Fruit fly (Drosophila melanogaster) whole organism, embryonic: ENCODE results near the gene fusl.
A peak's percentile ranks its signal among the peaks of the same experiment; 100 is the strongest.

Source experiments
- Ada2b ChIP-seq: fragments of 200-800 bp; sonication (Bioruptor generic); IDR thresholded peaks from 2 replicates; pipeline ENCODE4 v1.3.6; 2022; ENCODE audit warnings: missing biosample characterization, missing genetic modification characterization
- CG10209 ChIP-seq: fragments of 200-800 bp; sonication (Bioruptor generic); optimal IDR thresholded peaks from 3 replicates; lab custom pipeline; 2017; ENCODE audit warnings: missing biosample characterization, mild to moderate bottlenecking, missing genetic modification characterization, missing genetic modification reagents
- CG10366 ChIP-seq: fragments of 200-800 bp; sonication (Bioruptor generic); IDR thresholded peaks from 2 replicates; pipeline ENCODE4 v1.3.6; 2022; ENCODE audit warnings: missing biosample characterization, missing genetic modification characterization
- CG10462 ChIP-seq: fragments of 200-800 bp; sonication (Bioruptor generic); optimal IDR thresholded peaks from 2 replicates; lab custom pipeline; 2016; ENCODE audit warnings: missing biosample characterization, missing genetic modification characterization
- CG10543 ChIP-seq: fragments of 200-800 bp; sonication (Bioruptor generic); optimal IDR thresholded peaks from 3 replicates; lab custom pipeline; 2017; ENCODE audit warnings: missing biosample characterization, mild to moderate bottlenecking, missing genetic modification characterization, moderate library complexity
- CG10979 ChIP-seq: fragments of 200-800 bp; sonication (Bioruptor generic); optimal IDR thresholded peaks from 2 replicates; lab custom pipeline; 2018; ENCODE audit warnings: missing biosample characterization, mild to moderate bottlenecking, missing genetic modification characterization, moderate library complexity
- CG11398 ChIP-seq: fragments of 200-800 bp; sonication (Bioruptor generic); optimal IDR thresholded peaks from 2 replicates; lab custom pipeline; 2016; ENCODE audit warnings: missing biosample characterization, missing genetic modification characterization
- CG12236 ChIP-seq: fragments of 200-800 bp; sonication (Bioruptor generic); optimal IDR thresholded peaks from 2 replicates; lab custom pipeline; 2016; ENCODE audit warnings: missing biosample characterization, missing genetic modification characterization
- CG13287 ChIP-seq: fragments of 200-800 bp; sonication (Bioruptor generic); IDR thresholded peaks from 2 replicates; pipeline ENCODE4 v1.3.6; 2022; ENCODE audit warnings: missing biosample characterization, missing genetic modification characterization; ENCODE audit not compliant: partially characterized antibody
- CG14965 ChIP-seq: fragments of 200-800 bp; sonication (Bioruptor generic); optimal IDR thresholded peaks from 2 replicates; lab custom pipeline; 2016; ENCODE audit warnings: missing biosample characterization, missing genetic modification characterization, borderline replicate concordance
- CG15269 ChIP-seq: fragments of 200-800 bp; sonication (Bioruptor generic); optimal IDR thresholded peaks from 2 replicates; lab custom pipeline; 2018; ENCODE audit warnings: missing biosample characterization, mild to moderate bottlenecking, missing genetic modification characterization, moderate library complexity
- CG1603 ChIP-seq: fragments of 200-800 bp; sonication (Bioruptor generic); optimal IDR thresholded peaks from 2 replicates; lab custom pipeline; 2019; ENCODE audit warnings: missing biosample characterization, mild to moderate bottlenecking, missing genetic modification characterization, moderate library complexity
- CG17385 ChIP-seq: fragments of 200-800 bp; sonication (Bioruptor generic); optimal IDR thresholded peaks from 3 replicates; lab custom pipeline; 2018; ENCODE audit warnings: missing biosample characterization, mild to moderate bottlenecking, missing genetic modification characterization
- CG18262 ChIP-seq: fragments of 200-800 bp; optimal IDR thresholded peaks from 3 replicates; lab custom pipeline; 2019; ENCODE audit warnings: missing biosample characterization, mild to moderate bottlenecking, missing genetic modification characterization, moderate library complexity
- CG18619 ChIP-seq: fragments of 200-800 bp; sonication (Bioruptor generic); optimal IDR thresholded peaks from 3 replicates; lab custom pipeline; 2017; ENCODE audit warnings: missing biosample characterization, mild to moderate bottlenecking, missing genetic modification characterization
- CG2889 ChIP-seq: fragments of 200-800 bp; sonication (Bioruptor generic); IDR thresholded peaks from 3 replicates; pipeline ENCODE4 v1.3.6; 2022; ENCODE audit warnings: missing biosample characterization, missing genetic modification characterization
- CG30020 ChIP-seq: fragments of 200-800 bp; optimal IDR thresholded peaks from 2 replicates; lab custom pipeline; 2019; ENCODE audit warnings: missing biosample characterization, mild to moderate bottlenecking, missing genetic modification characterization, moderate library complexity
- CG3065 ChIP-seq: fragments of 200-800 bp; sonication (Bioruptor generic); optimal IDR thresholded peaks from 2 replicates; lab custom pipeline; 2016; ENCODE audit warnings: missing biosample characterization, missing genetic modification characterization
- CG31365 ChIP-seq: fragments of 200-800 bp; sonication (Bioruptor generic); optimal IDR thresholded peaks from 2 replicates; lab custom pipeline; 2018; ENCODE audit warnings: missing biosample characterization, mild to moderate bottlenecking, missing genetic modification characterization
- CG3995 ChIP-seq: fragments of 200-800 bp; sonication (Bioruptor generic); optimal IDR thresholded peaks from 3 replicates; lab custom pipeline; 2016; ENCODE audit warnings: missing biosample characterization, missing genetic modification characterization
- CG4404 ChIP-seq: fragments of 200-800 bp; sonication (Bioruptor generic); IDR thresholded peaks from 2 replicates; pipeline ENCODE4 v1.3.6; 2022; ENCODE audit warnings: missing biosample characterization, missing genetic modification characterization
- CG6175 ChIP-seq: fragments of 200-800 bp; sonication (Bioruptor generic); IDR thresholded peaks from 3 replicates; pipeline ENCODE4 v1.3.6; 2022; ENCODE audit warnings: missing biosample characterization, missing genetic modification characterization
- CG7372 ChIP-seq: fragments of 200-800 bp; sonication (Bioruptor generic); IDR thresholded peaks from 2 replicates; pipeline ENCODE4 v1.3.6; 2022; ENCODE audit warnings: missing biosample characterization, missing genetic modification characterization
- CG7839 ChIP-seq: fragments of 200-800 bp; sonication (Bioruptor generic); optimal IDR thresholded peaks from 3 replicates; lab custom pipeline; 2018; ENCODE audit warnings: missing biosample characterization, mild to moderate bottlenecking, missing genetic modification characterization, moderate library complexity
- CG7963 ChIP-seq: fragments of 200-800 bp; sonication (Bioruptor generic); IDR thresholded peaks from 3 replicates; pipeline ENCODE4 v1.3.6; 2022; ENCODE audit warnings: missing biosample characterization, missing genetic modification characterization; ENCODE audit not compliant: partially characterized antibody
- Dp ChIP-seq: fragments of 200-800 bp; sonication (Bioruptor generic); optimal IDR thresholded peaks from 2 replicates; lab custom pipeline; 2018; ENCODE audit warnings: missing biosample characterization, mild to moderate bottlenecking, missing genetic modification characterization, moderate library complexity
- HLHmδ ChIP-seq: fragments of 200-800 bp; sonication (Bioruptor generic); optimal IDR thresholded peaks from 2 replicates; lab custom pipeline; 2018; ENCODE audit warnings: missing biosample characterization, mild to moderate bottlenecking, missing genetic modification characterization, moderate library complexity
- Jarid2 ChIP-seq: fragments of 200-800 bp; sonication (Bioruptor generic); optimal IDR thresholded peaks from 3 replicates; lab custom pipeline; 2017; ENCODE audit warnings: mild to moderate bottlenecking, missing biosample characterization, missing genetic modification reagents, missing genetic modification characterization
- NfI ChIP-seq: fragments of 200-800 bp; sonication (Bioruptor generic); optimal IDR thresholded peaks from 3 replicates; lab custom pipeline; 2018; ENCODE audit warnings: missing biosample characterization, mild to moderate bottlenecking, missing genetic modification characterization, moderate library complexity
- Oli ChIP-seq: fragments of 200-800 bp; sonication (Bioruptor generic); optimal IDR thresholded peaks from 2 replicates; lab custom pipeline; 2018; ENCODE audit warnings: missing biosample characterization, mild to moderate bottlenecking, missing genetic modification characterization, moderate library complexity
- Ptx1 ChIP-seq: fragments of 200-800 bp; sonication (Bioruptor generic); IDR thresholded peaks from 2 replicates; pipeline ENCODE4 v1.3.6; 2022; ENCODE audit warnings: missing biosample characterization, missing genetic modification characterization
- Scr ChIP-seq: fragments of 200-800 bp; sonication (Bioruptor generic); IDR thresholded peaks from 2 replicates; pipeline ENCODE4 v1.3.6; 2022; ENCODE audit warnings: missing biosample characterization, missing genetic modification characterization; ENCODE audit not compliant: partially characterized antibody
- Xbp1 ChIP-seq: fragments of 200-800 bp; sonication (Bioruptor generic); optimal IDR thresholded peaks from 3 replicates; lab custom pipeline; 2016; ENCODE audit warnings: missing biosample characterization, mild to moderate bottlenecking, missing genetic modification characterization
- bowl ChIP-seq: fragments of 200-800 bp; sonication (Bioruptor generic); IDR thresholded peaks from 2 replicates; pipeline ENCODE4 v1.3.6; 2022; ENCODE audit warnings: missing biosample characterization, missing genetic modification characterization
- chm ChIP-seq: fragments of 200-800 bp; sonication (Bioruptor generic); IDR thresholded peaks from 2 replicates; pipeline ENCODE4 v1.3.6; 2022; ENCODE audit warnings: missing biosample characterization, missing genetic modification characterization
- dpn ChIP-seq, 2 experiments: fragments of 200-800 bp; sonication (Bioruptor generic); optimal IDR thresholded peaks; 3 replicates each; lab custom pipeline; 2016; ENCODE audit warnings: missing biosample characterization in 2 of 2, missing genetic modification characterization in 2 of 2
- ind ChIP-seq: fragments of 200-800 bp; sonication (Bioruptor generic); optimal IDR thresholded peaks from 3 replicates; lab custom pipeline; 2016; ENCODE audit warnings: missing biosample characterization, missing genetic modification characterization
- inv ChIP-seq: fragments of 200-800 bp; sonication (Bioruptor generic); IDR thresholded peaks from 2 replicates; pipeline ENCODE4 v1.3.6; 2022; ENCODE audit warnings: missing biosample characterization, missing genetic modification characterization; ENCODE audit not compliant: partially characterized antibody
- odd ChIP-seq: fragments of 200-800 bp; sonication (Bioruptor generic); optimal IDR thresholded peaks from 2 replicates; lab custom pipeline; 2017; ENCODE audit warnings: missing biosample characterization, mild to moderate bottlenecking, missing genetic modification characterization
- onecut ChIP-seq: fragments of 200-800 bp; sonication (Bioruptor generic); IDR thresholded peaks from 2 replicates; pipeline ENCODE4 v1.3.6; 2022; ENCODE audit warnings: missing biosample characterization, missing genetic modification characterization
- pros ChIP-seq: fragments of 200-800 bp; sonication (Bioruptor generic); optimal IDR thresholded peaks from 3 replicates; lab custom pipeline; 2019; ENCODE audit warnings: missing biosample characterization, mild to moderate bottlenecking, missing genetic modification characterization, moderate library complexity
- sqz ChIP-seq: fragments of 200-800 bp; sonication (Bioruptor generic); optimal IDR thresholded peaks from 3 replicates; lab custom pipeline; 2018; ENCODE audit warnings: missing biosample characterization, mild to moderate bottlenecking, missing genetic modification characterization
- ssp ChIP-seq: fragments of 200-800 bp; sonication (Bioruptor generic); IDR thresholded peaks from 2 replicates; pipeline ENCODE4 v1.3.6; 2022; ENCODE audit warnings: missing biosample characterization, missing genetic modification characterization
- sug ChIP-seq: fragments of 200-800 bp; optimal IDR thresholded peaks from 2 replicates; lab custom pipeline; 2019; ENCODE audit warnings: missing biosample characterization, mild to moderate bottlenecking, missing genetic modification characterization, moderate library complexity
- tgo ChIP-seq: fragments of 200-800 bp; sonication (Bioruptor generic); IDR thresholded peaks from 3 replicates; pipeline ENCODE4 v1.3.6; 2022; ENCODE audit warnings: missing biosample characterization, missing genetic modification characterization
- tin ChIP-seq: fragments of 200-800 bp; sonication (Bioruptor generic); optimal IDR thresholded peaks from 3 replicates; lab custom pipeline; 2016; ENCODE audit warnings: missing biosample characterization, missing genetic modification characterization
- tio ChIP-seq: fragments of 200-800 bp; sonication (Bioruptor generic); optimal IDR thresholded peaks from 2 replicates; lab custom pipeline; 2017; ENCODE audit warnings: missing biosample characterization, missing genetic modification characterization, inconsistent platforms
- vnd ChIP-seq: fragments of 200-800 bp; sonication (Bioruptor generic); IDR thresholded peaks from 3 replicates; pipeline ENCODE4 v1.3.6; 2022; ENCODE audit warnings: missing biosample characterization, missing genetic modification characterization; ENCODE audit not compliant: partially characterized antibody

Gene fusl

dm6 chr2L:5326414-5327265 lies 11.2 kb downstream of the fusl start, which contains the start of the genes Ncoa6 and cype (continued):
- TF ChIP-seq CG6175 (GFP tag; lab: Robert Waterston, UW) = no peak
- TF ChIP-seq Xbp1 (GFP tag; lab: Kevin White, UChicago) = peak; percentile 63
- TF ChIP-seq dpn (GFP tag; optimal IDR thresholded peaks at IDR 0.05; lab: Kevin White, UChicago) = peak in 1 of 2 experiments; percentile 51
- TF ChIP-seq tio = no peak
- peak; percentile 64 for TF ChIP-seq CG7839 (tag; lab: Kevin White, UChicago)
- no peak; the same call in 2 of the 3 replicates for TF ChIP-seq tgo
- TF ChIP-seq bowl (GFP tag; lab: Robert Waterston, UW) = no peak
- no peak for TF ChIP-seq CG2889 (GFP tag; lab: Robert Waterston, UW)
- TF ChIP-seq CG13287 (GFP tag; lab: Robert Waterston, UW) = peak; percentile 87
- TF ChIP-seq sug (tag; lab: Kevin White, UChicago) = peak; percentile 56
- peak; percentile 22 for TF ChIP-seq CG17385 (GFP tag; lab: Kevin White, UChicago)
- no peak for TF ChIP-seq CG31365 (tag; lab: Kevin White, UChicago)
- peak; percentile 6 for TF ChIP-seq Dp (GFP tag; lab: Kevin White, UChicago)
- peak; percentile 69; the same call in 1 of the 2 replicates for TF ChIP-seq inv (GFP tag; lab: Robert Waterston, UW)
- TF ChIP-seq CG10209 = peak; percentile 34
- TF ChIP-seq onecut (GFP tag; lab: Robert Waterston, UW) = peak; percentile 33
- no peak for TF ChIP-seq CG10979 (tag; lab: Kevin White, UChicago)
- peak; percentile 32 for TF ChIP-seq ind (GFP tag; lab: Kevin White, UChicago)
- TF ChIP-seq CG3065 = peak; percentile 13
- TF ChIP-seq Ptx1 (GFP tag; lab: Robert Waterston, UW) = peak; percentile 58
- TF ChIP-seq CG10543 (GFP tag; lab: Kevin White, UChicago) = peak; percentile 68
- no peak for TF ChIP-seq Jarid2 (GFP tag; lab: Kevin White, UChicago)
- TF ChIP-seq CG14965 (GFP tag; lab: Kevin White, UChicago) = no peak
- TF ChIP-seq vnd (GFP tag; lab: Robert Waterston, UW) = peak; percentile 72; the same call in 2 of the 3 replicates
- TF ChIP-seq Oli (tag; lab: Kevin White, UChicago) = peak; percentile 38
- peak; percentile 75 for TF ChIP-seq CG18262 (tag; lab: Kevin White, UChicago)
- peak; percentile 57 for TF ChIP-seq CG30020 (tag; lab: Kevin White, UChicago)
- TF ChIP-seq NfI (GFP tag; lab: Kevin White, UChicago) = peak; percentile 37
- TF ChIP-seq odd = no peak
- TF ChIP-seq ssp (GFP tag; lab: Robert Waterston, UW) = no peak
- peak; percentile 85 for TF ChIP-seq Scr (GFP tag; lab: Robert Waterston, UW)
- TF ChIP-seq chm (GFP tag; lab: Robert Waterston, UW) = no peak
- no peak for TF ChIP-seq CG11398 (GFP tag; lab: Kevin White, UChicago)
- peak; percentile 31 for TF ChIP-seq CG10366 (GFP tag; lab: Robert Waterston, UW)
- TF ChIP-seq tin (GFP tag; lab: Kevin White, UChicago) = peak; percentile 25
- peak; percentile 13 for TF ChIP-seq CG10462 (GFP tag; lab: Kevin White, UChicago)
- peak; percentile 36; the same call in 1 of the 2 replicates for TF ChIP-seq CG4404 (GFP tag; lab: Robert Waterston, UW)
- no peak for TF ChIP-seq pros
- TF ChIP-seq CG7963 = 0 out of 3 replicates have a peak, but pooled peaks have one; percentile 36
- peak; percentile 6 for TF ChIP-seq HLHmδ (GFP tag; lab: Kevin White, UChicago)
- peak; percentile 62 for TF ChIP-seq CG15269 (tag; lab: Kevin White, UChicago)
- TF ChIP-seq CG1603 (tag; lab: Kevin White, UChicago) = peak; percentile 58
- peak; percentile 24 for TF ChIP-seq CG18619
- no peak for TF ChIP-seq CG3995 (GFP tag; lab: Kevin White, UChicago)
- TF ChIP-seq Ada2b (GFP tag; lab: Robert Waterston, UW) = no peak
- no peak for TF ChIP-seq CG7372 (GFP tag; lab: Robert Waterston, UW)
- TF ChIP-seq sqz (GFP tag; lab: Kevin White, UChicago) = no peak
- no peak for TF ChIP-seq CG12236 (GFP tag; lab: Kevin White, UChicago)
